Worm (Caenorhabditis elegans) whole organism, mixed stage, embryonic: ENCODE data around the gene madf-11.

ENCODE experiments used
- elt-1 ChIP-seq: sonication (generic microtip); optimal IDR thresholded peaks from 2 replicates; lab custom pipeline; 2017; ENCODE audit warnings: missing genetic modification characterization, mild to moderate bottlenecking, missing compliant biosample characterization, antibody characterized with exemption, moderate library complexity, borderline replicate concordance; ENCODE audit not compliant: insufficient read depth
- lsy-2 ChIP-seq: fragments of 150-350 bp; optimal IDR thresholded peaks from 2 replicates; lab custom pipeline; 2014; ENCODE audit warnings: missing biosample characterization, missing genetic modification characterization
- nhr-28 ChIP-seq: fragments of 150-350 bp; optimal IDR thresholded peaks from 2 replicates; lab custom pipeline; 2014; ENCODE audit warnings: missing biosample characterization, missing genetic modification characterization
- pha-4 ChIP-seq: fragments of 150-350 bp; optimal IDR thresholded peaks from 2 replicates; lab custom pipeline; 2018; ENCODE audit warnings: missing biosample characterization, missing genetic modification reagents, missing genetic modification characterization
- unc-39 ChIP-seq: fragments of 150-350 bp; optimal IDR thresholded peaks from 2 replicates; lab custom pipeline; 2014; ENCODE audit warnings: missing biosample characterization, missing genetic modification characterization
- unc-62 ChIP-seq: fragments of 150-350 bp; optimal IDR thresholded peaks from 2 replicates; lab custom pipeline; 2014; ENCODE audit warnings: missing biosample characterization, missing genetic modification reagents, missing genetic modification characterization

DNA sequence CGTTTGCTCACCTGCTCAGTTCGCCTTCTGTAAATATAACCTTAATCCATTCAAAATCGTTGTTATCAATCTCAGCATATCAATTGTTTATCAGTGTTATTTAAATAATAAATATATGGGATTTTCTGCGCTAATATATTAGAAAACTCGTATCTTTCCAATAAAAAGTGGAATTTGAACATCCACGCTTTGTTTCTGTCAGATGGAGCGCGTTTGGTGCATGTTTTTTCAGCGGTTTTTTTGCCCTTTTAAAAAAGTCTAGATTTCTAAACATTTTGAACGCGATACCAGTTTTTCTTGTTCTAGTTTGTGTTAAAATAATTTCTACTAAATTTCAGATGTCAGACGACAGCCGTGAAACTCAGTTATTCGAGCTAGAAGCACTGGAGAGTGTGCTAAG, 16.4 kb downstream of the madf-11 start, which contains the start of gene F56D2.2:
- TF ChIP-seq pha-4 (tag; lab: Kevin White, UChicago) (no peak), nhr-28 (tag; lab: Kevin White, UChicago) (no peak), unc-39 (tag; lab: Kevin White, UChicago) (no peak), unc-62 (GFP tag; lab: Kevin White, UChicago) (no peak), lsy-2 (tag; lab: Kevin White, UChicago) (no peak), elt-1 (tag; lab: Kevin White, UChicago) (no peak)
